Fruit fly (Drosophila melanogaster): Measurements from ENCODE around the gene CG12182.

- no peak for TF ChIP-seq lz (GFP tag; optimal IDR thresholded peaks at IDR 0.05)
- TF ChIP-seq Lpt (GFP tag; optimal IDR thresholded peaks at IDR 0.05): no peak
- TF ChIP-seq Sox102F (GFP tag; optimal IDR thresholded peaks at IDR 0.05): no peak
- no peak for TF ChIP-seq svp (GFP tag)
- no peak for TF ChIP-seq Eip78C (GFP tag)
- TF ChIP-seq Ets21C (GFP tag; optimal IDR thresholded peaks at IDR 0.05): no peak
Observed at dm6 chr3L:2632763-2633100, 33.4 kb upstream of the CG12182 start.

All from whole organism, prepupa.